Worm (Caenorhabditis elegans) whole organism, L1 larva: ENCODE results near the gene K10B4.3.

Experiments used
- ceh-63 ChIP-seq: fragments of 200-800 bp; sonication (Bioruptor generic); optimal IDR thresholded peaks from 2 replicates; lab custom pipeline; 2018; ENCODE audit warnings: mild to moderate bottlenecking, missing genetic modification characterization, missing compliant biosample characterization
- dpl-1 ChIP-seq, 3 experiments: fragments of 150-350 bp in 2 of 3; sonication (generic microtip) in 1 of 3; optimal IDR thresholded peaks; 2 replicates each; lab custom pipeline; 2014 to 2017; ENCODE audit warnings: missing biosample characterization in 3 of 3, missing genetic modification characterization in 3 of 3, missing genetic modification reagents in 3 of 3
- efl-1 ChIP-seq, 4 experiments: fragments of 150-350 bp; optimal IDR thresholded peaks in 3 of 4; peaks in 1 of 4; 1 replicate in 1 of 4; 2 replicates in 3 of 4; lab custom pipeline; 2014; ENCODE audit warnings: missing biosample characterization in 2 of 4, missing genetic modification characterization in 2 of 4, missing genetic modification reagents in 2 of 4
- elt-2 ChIP-seq: sonication (generic microtip); optimal IDR thresholded peaks from 2 replicates; lab custom pipeline; 2016; ENCODE audit warnings: missing genetic modification characterization, mild to moderate bottlenecking, inconsistent platforms, missing compliant biosample characterization, missing genetic modification reagents
- elt-3 ChIP-seq, 6 experiments: fragments of 150-350 bp in 1 of 6; sonication (generic microtip); optimal IDR thresholded peaks; 2 replicates each; lab custom pipeline; 2017 to 2018; ENCODE audit warnings: missing biosample characterization in 6 of 6, missing genetic modification characterization in 6 of 6, inconsistent platforms in 1 of 6
- ets-5 ChIP-seq: fragments of 200-800 bp; sonication (Bioruptor generic); IDR thresholded peaks from 2 replicates; pipeline ENCODE4 v1.3.6; 2022; ENCODE audit warnings: missing genetic modification characterization, missing compliant biosample characterization
- fkh-10 ChIP-seq: sonication (generic microtip); optimal IDR thresholded peaks from 2 replicates; lab custom pipeline; 2017; ENCODE audit warnings: missing biosample characterization, missing genetic modification reagents, missing genetic modification characterization
- irx-1 ChIP-seq: sonication (generic microtip); optimal IDR thresholded peaks from 2 replicates; lab custom pipeline; 2016; ENCODE audit warnings: missing genetic modification characterization, missing compliant biosample characterization
- lin-39 ChIP-seq: fragments of 150-350 bp; optimal IDR thresholded peaks from 2 replicates; lab custom pipeline; 2014; ENCODE audit warnings: missing biosample characterization, missing genetic modification reagents, missing genetic modification characterization
- lsy-2 ChIP-seq, 2 experiments: fragments of 150-350 bp; optimal IDR thresholded peaks; 2 replicates each; lab custom pipeline; 2014; ENCODE audit warnings: missing biosample characterization in 2 of 2, missing genetic modification characterization in 2 of 2
- nhr-11 ChIP-seq: fragments of 150-350 bp; optimal IDR thresholded peaks from 2 replicates; lab custom pipeline; 2014; ENCODE audit warnings: missing biosample characterization, missing genetic modification characterization
- nhr-28 ChIP-seq: fragments of 150-350 bp; optimal IDR thresholded peaks from 2 replicates; lab custom pipeline; 2014; ENCODE audit warnings: missing biosample characterization, missing genetic modification characterization
- pag-3 ChIP-seq: sonication (generic microtip); optimal IDR thresholded peaks from 2 replicates; lab custom pipeline; 2017; ENCODE audit warnings: missing genetic modification characterization, mild to moderate bottlenecking, missing compliant biosample characterization, antibody characterized with exemption, borderline replicate concordance; ENCODE audit not compliant: insufficient read depth

ce11 chrII:116916-117315 is 4.1 kb downstream of the K10B4.3 start, which contains the start of gene srt-54:
- TF ChIP-seq dpl-1 (GFP tag; optimal IDR thresholded peaks at IDR 0.05; lab: Kevin White, UChicago) (no peak), nhr-11 (tag; lab: Kevin White, UChicago) (no peak), ets-5 (no peak), elt-3 (tag; optimal IDR thresholded peaks at IDR 0.05; lab: Kevin White, UChicago) (no peak), irx-1 (tag; lab: Kevin White, UChicago) (no peak), efl-1 (optimal IDR thresholded peaks at IDR 0.05; lab: Kevin White, UChicago) (no peak), efl-1 (GFP tag; optimal IDR thresholded peaks at IDR 0.05 in 1 of 2; lab: Kevin White, UChicago) (no peak), elt-2 (no peak), pag-3 (no peak), ceh-63 (GFP tag; lab: Kevin White, UChicago) (no peak), lin-39 (tag; lab: Kevin White, UChicago) (no peak), fkh-10 (GFP tag; lab: Kevin White, UChicago) (no peak), nhr-28 (tag; lab: Kevin White, UChicago) (no peak), lsy-2 (tag; optimal IDR thresholded peaks at IDR 0.05; lab: Kevin White, UChicago) (no peak)
